Fruit fly (Drosophila melanogaster) whole organism, embryonic: ENCODE data around the gene fru.

Experiments used
- Adf1 ChIP-seq: fragments of 200-800 bp; sonication (Bioruptor generic); IDR thresholded peaks from 2 replicates; pipeline ENCODE4 v1.3.6; 2022; ENCODE audit warnings: missing biosample characterization, missing genetic modification characterization
- Awh ChIP-seq: fragments of 200-800 bp; sonication (Bioruptor generic); IDR thresholded peaks from 2 replicates; pipeline ENCODE4, ENCODE4 v1.3.6; 2022; ENCODE audit warnings: missing biosample characterization, missing genetic modification characterization
- CG11085 ChIP-seq: fragments of 200-800 bp; sonication (Bioruptor generic); IDR thresholded peaks from 2 replicates; pipeline ENCODE4 v1.3.6; 2022; ENCODE audit warnings: missing biosample characterization, missing genetic modification characterization
- CG11504 ChIP-seq: fragments of 200-800 bp; sonication (Bioruptor generic); optimal IDR thresholded peaks from 3 replicates; lab custom pipeline; 2019; ENCODE audit warnings: missing biosample characterization, mild to moderate bottlenecking, missing genetic modification characterization, moderate library complexity
- CG12769 ChIP-seq: fragments of 200-800 bp; sonication (Bioruptor generic); optimal IDR thresholded peaks from 2 replicates; lab custom pipeline; 2019; ENCODE audit warnings: missing biosample characterization, mild to moderate bottlenecking, missing genetic modification characterization, moderate library complexity
- CG12942 ChIP-seq: fragments of 200-800 bp; sonication (Bioruptor generic); optimal IDR thresholded peaks from 3 replicates; lab custom pipeline; 2016; ENCODE audit warnings: missing biosample characterization, missing genetic modification characterization
- CG17359 ChIP-seq: fragments of 200-800 bp; sonication (Bioruptor generic); optimal IDR thresholded peaks from 3 replicates; lab custom pipeline; 2018; ENCODE audit warnings: missing biosample characterization, mild to moderate bottlenecking, missing genetic modification characterization, moderate library complexity
- CG18262 ChIP-seq: fragments of 200-800 bp; optimal IDR thresholded peaks from 3 replicates; lab custom pipeline; 2019; ENCODE audit warnings: missing biosample characterization, mild to moderate bottlenecking, missing genetic modification characterization, moderate library complexity
- CG2116 ChIP-seq: fragments of 200-800 bp; sonication (Bioruptor generic); optimal IDR thresholded peaks from 3 replicates; lab custom pipeline; 2018; ENCODE audit warnings: missing biosample characterization, mild to moderate bottlenecking, missing genetic modification characterization
- CG30431 ChIP-seq: fragments of 200-800 bp; sonication (Bioruptor generic); optimal IDR thresholded peaks from 2 replicates; lab custom pipeline; 2017; ENCODE audit warnings: missing biosample characterization, missing genetic modification characterization
- CG32532 ChIP-seq: fragments of 200-800 bp; sonication (Bioruptor generic); IDR thresholded peaks from 2 replicates; pipeline ENCODE4 v1.3.6; 2022; ENCODE audit warnings: missing biosample characterization, missing genetic modification characterization
- CG4282 ChIP-seq: fragments of 200-800 bp; sonication (Bioruptor generic); optimal IDR thresholded peaks from 2 replicates; lab custom pipeline; 2016; ENCODE audit warnings: missing biosample characterization, missing genetic modification characterization
- CG43689 ChIP-seq: fragments of 200-800 bp; sonication (Bioruptor generic); IDR thresholded peaks from 2 replicates; pipeline ENCODE4 v1.3.6; 2022; ENCODE audit warnings: missing biosample characterization, missing genetic modification characterization
- CG4404 ChIP-seq: fragments of 200-800 bp; sonication (Bioruptor generic); IDR thresholded peaks from 2 replicates; pipeline ENCODE4 v1.3.6; 2022; ENCODE audit warnings: missing biosample characterization, missing genetic modification characterization
- CG4730 ChIP-seq: fragments of 200-800 bp; sonication (Bioruptor generic); IDR thresholded peaks from 2 replicates; pipeline ENCODE4 v1.3.6; 2022; ENCODE audit warnings: missing biosample characterization, missing genetic modification characterization
- CG7745 ChIP-seq: fragments of 200-800 bp; sonication (Bioruptor generic); optimal IDR thresholded peaks from 2 replicates; lab custom pipeline; 2018; ENCODE audit warnings: missing biosample characterization, mild to moderate bottlenecking, missing genetic modification characterization, moderate library complexity
- CG8290 ChIP-seq, 3 experiments: fragments of 200-800 bp; sonication (Bioruptor generic); optimal IDR thresholded peaks; 2 replicates each; lab custom pipeline; 2016 to 2019; ENCODE audit warnings: missing biosample characterization in 3 of 3, missing genetic modification characterization in 3 of 3, mild to moderate bottlenecking in 2 of 3, moderate library complexity in 1 of 3
- CG8359 ChIP-seq: fragments of 200-800 bp; sonication (Bioruptor generic); optimal IDR thresholded peaks from 2 replicates; lab custom pipeline; 2017; ENCODE audit warnings: missing biosample characterization, mild to moderate bottlenecking, missing genetic modification characterization, borderline replicate concordance
- CG9876 ChIP-seq: fragments of 200-800 bp; sonication (Bioruptor generic); optimal IDR thresholded peaks from 2 replicates; lab custom pipeline; 2016; ENCODE audit warnings: missing biosample characterization, missing genetic modification characterization
- CG9932 ChIP-seq: fragments of 200-800 bp; sonication (Bioruptor generic); IDR thresholded peaks from 2 replicates; pipeline ENCODE4 v1.3.6; 2022; ENCODE audit warnings: missing biosample characterization, missing genetic modification characterization
- Drgx ChIP-seq: fragments of 200-800 bp; sonication (Bioruptor generic); IDR thresholded peaks from 2 replicates; pipeline ENCODE4 v1.3.6; 2022; ENCODE audit warnings: missing biosample characterization, missing genetic modification characterization
- Elba2 ChIP-seq: fragments of 200-800 bp; sonication (Bioruptor generic); optimal IDR thresholded peaks from 3 replicates; lab custom pipeline; 2016; ENCODE audit warnings: missing biosample characterization, missing genetic modification characterization
- Nf-YB ChIP-seq: fragments of 200-800 bp; sonication (Bioruptor generic); optimal IDR thresholded peaks from 3 replicates; lab custom pipeline; 2019; ENCODE audit warnings: missing biosample characterization, mild to moderate bottlenecking, missing genetic modification characterization, moderate library complexity
- Six4 ChIP-seq: fragments of 200-800 bp; sonication (Bioruptor generic); optimal IDR thresholded peaks from 2 replicates; lab custom pipeline; 2016; ENCODE audit warnings: missing biosample characterization, missing genetic modification characterization
- bsh ChIP-seq, 2 experiments: fragments of 200-800 bp; sonication (Bioruptor generic); optimal IDR thresholded peaks; 2 replicates each; lab custom pipeline; 2017 to 2018; ENCODE audit warnings: mild to moderate bottlenecking in 2 of 2, missing biosample characterization in 2 of 2, missing genetic modification characterization in 2 of 2, moderate library complexity in 1 of 2
- btn ChIP-seq: fragments of 200-800 bp; sonication (Bioruptor generic); optimal IDR thresholded peaks from 2 replicates; lab custom pipeline; 2016; ENCODE audit warnings: missing biosample characterization, missing genetic modification characterization
- chinmo ChIP-seq: fragments of 200-800 bp; sonication (Bioruptor generic); IDR thresholded peaks from 4 replicates; pipeline ENCODE4 v1.3.6; 2022; ENCODE audit warnings: missing biosample characterization, missing genetic modification characterization; ENCODE audit not compliant: partially characterized antibody
- crol ChIP-seq: fragments of 200-800 bp; sonication (Bioruptor generic); IDR thresholded peaks from 2 replicates; pipeline ENCODE4 v1.3.6; 2022; ENCODE audit warnings: missing biosample characterization, missing genetic modification characterization
- esg ChIP-seq: fragments of 200-800 bp; sonication (Bioruptor generic); conservative IDR thresholded peaks from 2 replicates; pipeline ENCODE4 v1.3.6; 2022; ENCODE audit warnings: missing biosample characterization, missing genetic modification characterization
- ftz-f1 ChIP-seq: fragments of 200-800 bp; sonication (Bioruptor generic); optimal IDR thresholded peaks from 2 replicates; lab custom pipeline; 2016; ENCODE audit warnings: missing biosample characterization, missing genetic modification characterization
- gce ChIP-seq: fragments of 200-800 bp; sonication (Bioruptor generic); IDR thresholded peaks from 3 replicates; pipeline ENCODE4 v1.3.6; 2022; ENCODE audit warnings: missing biosample characterization, missing genetic modification characterization
- gcm ChIP-seq: fragments of 200-800 bp; sonication (Bioruptor generic); optimal IDR thresholded peaks from 2 replicates; lab custom pipeline; 2019; ENCODE audit warnings: missing biosample characterization, mild to moderate bottlenecking, missing genetic modification characterization, moderate library complexity
- jumu ChIP-seq: fragments of 200-800 bp; sonication (Bioruptor generic); optimal IDR thresholded peaks from 3 replicates; lab custom pipeline; 2016; ENCODE audit warnings: missing biosample characterization, missing genetic modification characterization
- klu ChIP-seq: fragments of 200-800 bp; sonication (Bioruptor generic); IDR thresholded peaks from 2 replicates; pipeline ENCODE4 v1.3.6; 2022; ENCODE audit warnings: missing biosample characterization, missing genetic modification characterization
- rib ChIP-seq: fragments of 200-800 bp; sonication (Bioruptor generic); IDR thresholded peaks from 2 replicates; pipeline ENCODE4 v1.3.6; 2022; ENCODE audit warnings: missing biosample characterization, missing genetic modification characterization
- sima ChIP-seq: fragments of 200-800 bp; sonication (Bioruptor generic); optimal IDR thresholded peaks from 2 replicates; lab custom pipeline; 2016; ENCODE audit warnings: missing biosample characterization, missing genetic modification characterization
- sr ChIP-seq: fragments of 200-800 bp; sonication (Bioruptor generic); IDR thresholded peaks from 3 replicates; pipeline ENCODE4 v1.3.6; 2022; ENCODE audit warnings: missing biosample characterization, missing genetic modification characterization
- tna ChIP-seq: fragments of 200-800 bp; sonication (Bioruptor generic); IDR thresholded peaks from 2 replicates; pipeline ENCODE4 v1.3.6; 2022; ENCODE audit warnings: missing biosample characterization, missing genetic modification characterization; ENCODE audit not compliant: partially characterized antibody

The fru gene

dm6 chr3R:18480714-18481418 lies 64.5 kb downstream of the fru start (continued):
- TF ChIP-seq CG17359 (tag; lab: Kevin White, UChicago) (no peak), jumu (no peak), Nf-YB (GFP tag; lab: Kevin White, UChicago) (no peak), CG8359 (GFP tag; lab: Kevin White, UChicago) (no peak), CG11085 (GFP tag; lab: Robert Waterston, UW) (no peak), CG4282 (GFP tag; lab: Kevin White, UChicago) (no peak), CG43689 (GFP tag; lab: Robert Waterston, UW) (no peak), Adf1 (GFP tag; lab: Robert Waterston, UW) (peak; percentile 21), CG2116 (no peak), CG30431 (no peak), gcm (GFP tag; lab: Kevin White, UChicago) (no peak)

dm6 chr3R:18473900-18474299 lies 71.5 kb downstream of the fru start:
- TF ChIP-seq CG4404 (GFP tag; lab: Robert Waterston, UW) = no peak
- TF ChIP-seq CG11504 (tag; lab: Kevin White, UChicago) = peak; percentile 96

- TF ChIP-seq Awh (GFP tag; lab: Robert Waterston, UW) = no peak
- peak; percentile 67 for TF ChIP-seq Drgx (GFP tag; lab: Robert Waterston, UW)
These were observed 75.9 kb downstream of the fru start for dm6 chr3R:18469461-18469860.

- TF ChIP-seq CG4282 (GFP tag; lab: Kevin White, UChicago) (no peak), chinmo (GFP tag; lab: Robert Waterston, UW) (peak; percentile 87; the same call in 3 of the 4 replicates), sr (peak; percentile 77; the same call in 2 of the 3 replicates), klu (GFP tag; lab: Robert Waterston, UW) (0 out of 2 replicates have a peak, but pooled peaks have one; percentile 23), crol (GFP tag; lab: Robert Waterston, UW) (peak; percentile 83), rib (GFP tag; lab: Robert Waterston, UW) (peak; percentile 96), CG9932 (GFP tag; lab: Robert Waterston, UW) (peak; percentile 44), Elba2 (GFP tag; lab: Kevin White, UChicago) (no peak), Adf1 (GFP tag; lab: Robert Waterston, UW) (peak; percentile 57), ftz-f1 (GFP tag; lab: Kevin White, UChicago) (peak; percentile 50), CG32532 (0 out of 2 replicates have a peak, but pooled peaks have one; percentile 30), CG12769 (tag; lab: Kevin White, UChicago) (peak; percentile 81), CG8290 (GFP tag; optimal IDR thresholded peaks at IDR 0.05; lab: Kevin White, UChicago) (no peak), CG8290 (tag; optimal IDR thresholded peaks at IDR 0.05; lab: Kevin White, UChicago) (no peak)
- TF ChIP-seq, all 482 proteins: peak for 10
These were observed 76.8 kb downstream of the fru start for dm6 chr3R:18468608-18469007.

- TF ChIP-seq CG18262 (tag; lab: Kevin White, UChicago) = no peak
- TF ChIP-seq btn (GFP tag; lab: Kevin White, UChicago) = no peak
- TF ChIP-seq bsh (GFP tag; optimal IDR thresholded peaks at IDR 0.05; lab: Kevin White, UChicago) = no peak
- TF ChIP-seq CG9876 (GFP tag; lab: Kevin White, UChicago) = no peak
- no peak for TF ChIP-seq gce
- no peak for TF ChIP-seq CG4730
- no peak for TF ChIP-seq Six4
- no peak for TF ChIP-seq tna (GFP tag; lab: Robert Waterston, UW)
- TF ChIP-seq CG12942 (GFP tag; lab: Kevin White, UChicago) = no peak
- no peak for TF ChIP-seq esg
- TF ChIP-seq sima (GFP tag; lab: Kevin White, UChicago) = no peak
- no peak for TF ChIP-seq CG7745
These were observed 86.5 kb downstream of the fru start for dm6 chr3R:18458912-18459311.
